Worm (Caenorhabditis elegans) whole organism, L4 larva: ENCODE data around the gene fipr-2.

Source experiments
- F10B5.3 ChIP-seq: sonication (generic microtip); optimal IDR thresholded peaks from 2 replicates; lab custom pipeline; 2016; ENCODE audit warnings: mild to moderate bottlenecking, missing genetic modification characterization, missing compliant biosample characterization
- F44E2.7 ChIP-seq: fragments of 200-800 bp; sonication (Bioruptor generic); IDR thresholded peaks from 2 replicates; pipeline ENCODE4 v2.1.2; 2022; ENCODE audit warnings: missing genetic modification characterization, missing compliant biosample characterization
- Y48G9A.11 ChIP-seq: fragments of 200-800 bp; sonication (Bioruptor generic); IDR thresholded peaks from 2 replicates; pipeline ENCODE4 v1.3.6; 2022; ENCODE audit warnings: missing genetic modification reagents, missing genetic modification characterization, missing compliant biosample characterization
- aha-1 ChIP-seq: fragments of 150-350 bp; peaks from one replicate; lab custom pipeline; 2014; ENCODE audit warnings: missing biosample characterization, missing genetic modification characterization
- aly-2 ChIP-seq: sonication (generic microtip); optimal IDR thresholded peaks from 2 replicates; lab custom pipeline; 2018; ENCODE audit warnings: missing biosample characterization, missing genetic modification characterization
- ama-1 ChIP-seq: fragments of 150-350 bp; optimal IDR thresholded peaks from 2 replicates; lab custom pipeline; 2014; ENCODE audit warnings: inconsistent platforms, mixed read lengths
- ceh-82 ChIP-seq: sonication (generic microtip); optimal IDR thresholded peaks from 2 replicates; lab custom pipeline; 2017; ENCODE audit warnings: missing biosample characterization, missing genetic modification characterization
- daf-8 ChIP-seq: fragments of 200-800 bp; sonication (Bioruptor generic); IDR thresholded peaks from 2 replicates; pipeline ENCODE4 v1.3.6; 2022; ENCODE audit warnings: missing genetic modification characterization, missing compliant biosample characterization
- dmd-8 ChIP-seq: fragments of 200-800 bp; sonication (Bioruptor generic); IDR thresholded peaks from 2 replicates; pipeline ENCODE4 v1.3.6; 2022; ENCODE audit warnings: missing genetic modification characterization, missing compliant biosample characterization
- dpl-1 ChIP-seq: fragments of 150-350 bp; optimal IDR thresholded peaks from 2 replicates; lab custom pipeline; 2014; ENCODE audit warnings: missing biosample characterization, missing genetic modification reagents, missing genetic modification characterization
- hif-1 ChIP-seq, 2 experiments: sonication (generic microtip); optimal IDR thresholded peaks; 2 replicates each; lab custom pipeline; 2016 to 2017; ENCODE audit warnings: missing compliant biosample characterization in 2 of 2, missing genetic modification characterization in 2 of 2, missing genetic modification reagents in 2 of 2, missing genotype in 2 of 2, mild to moderate bottlenecking in 1 of 2
- lin-1 ChIP-seq: fragments of 200-800 bp; sonication (Bioruptor generic); IDR thresholded peaks from 2 replicates; pipeline ENCODE4 v1.3.6; 2022; ENCODE audit warnings: missing genetic modification reagents, missing genetic modification characterization, missing compliant biosample characterization
- lin-15B ChIP-seq: fragments of 150-350 bp; sonication (generic microtip); optimal IDR thresholded peaks from 3 replicates; lab custom pipeline; 2014; ENCODE audit warnings: missing biosample characterization, missing genetic modification characterization
- lin-38 ChIP-seq: fragments of 200-800 bp; sonication (Bioruptor generic); IDR thresholded peaks from 2 replicates; pipeline ENCODE4 v1.3.6; 2022; ENCODE audit warnings: missing genetic modification reagents, missing genetic modification characterization, missing compliant biosample characterization
- lir-3 ChIP-seq: sonication (generic microtip); optimal IDR thresholded peaks from 2 replicates; lab custom pipeline; 2016; ENCODE audit warnings: mild to moderate bottlenecking, missing genetic modification characterization, missing compliant biosample characterization
- lsy-2 ChIP-seq, 2 experiments: fragments of 150-350 bp in 1 of 2; sonication (generic microtip) in 1 of 2; optimal IDR thresholded peaks; 2 replicates each; lab custom pipeline; 2014 to 2017; ENCODE audit warnings: missing biosample characterization in 2 of 2, missing genetic modification characterization in 2 of 2
- mdl-1 ChIP-seq, 2 experiments: fragments of 150-350 bp in 1 of 2; sonication (generic microtip) in 1 of 2; optimal IDR thresholded peaks; 2 replicates each; lab custom pipeline; 2014 to 2017; ENCODE audit warnings: missing biosample characterization in 2 of 2, missing genetic modification characterization in 2 of 2
- mdt-29 ChIP-seq: fragments of 200-800 bp; sonication (Bioruptor generic); IDR thresholded peaks from 2 replicates; pipeline ENCODE4 v1.3.6; 2022; ENCODE audit warnings: missing genetic modification reagents, missing genetic modification characterization, missing compliant biosample characterization
- nhr-10 ChIP-seq: fragments of 150-350 bp; optimal IDR thresholded peaks from 2 replicates; lab custom pipeline; 2014; ENCODE audit warnings: missing biosample characterization, missing genetic modification characterization
- nhr-102 ChIP-seq: sonication (generic microtip); optimal IDR thresholded peaks from 2 replicates; lab custom pipeline; 2016; ENCODE audit warnings: mild to moderate bottlenecking, missing genetic modification characterization, moderate library complexity, missing compliant biosample characterization
- nhr-41 ChIP-seq: fragments of 200-800 bp; sonication (Bioruptor generic); IDR thresholded peaks from 2 replicates; pipeline ENCODE4 v1.3.6; 2022; ENCODE audit warnings: missing genetic modification reagents, missing genetic modification characterization, missing compliant biosample characterization
- php-3 ChIP-seq: fragments of 200-800 bp; sonication (Bioruptor generic); IDR thresholded peaks from 2 replicates; pipeline ENCODE4 v1.3.6; 2022; ENCODE audit warnings: missing genetic modification reagents, missing genetic modification characterization, missing compliant biosample characterization
- snpc-1.2 ChIP-seq: fragments of 200-800 bp; sonication (Bioruptor generic); IDR thresholded peaks from 2 replicates; pipeline ENCODE4 v1.3.6; 2022; ENCODE audit warnings: missing genetic modification reagents, missing genetic modification characterization, missing compliant biosample characterization
- spr-3 ChIP-seq: fragments of 200-800 bp; sonication (Bioruptor generic); optimal IDR thresholded peaks from 2 replicates; lab custom pipeline; 2018; ENCODE audit warnings: mild to moderate bottlenecking, missing genetic modification characterization, missing compliant biosample characterization
- unc-130 ChIP-seq: sonication (generic microtip); optimal IDR thresholded peaks from 2 replicates; lab custom pipeline; 2016; ENCODE audit warnings: missing genetic modification reagents, missing genetic modification characterization, missing compliant biosample characterization
- unc-62 ChIP-seq, 3 experiments: fragments of 150-350 bp in 1 of 3; sonication (generic microtip); optimal IDR thresholded peaks in 2 of 3; peaks in 1 of 3; 1 replicate in 1 of 3; 2 replicates in 2 of 3; lab custom pipeline; 2014 to 2017; ENCODE audit warnings: missing biosample characterization in 3 of 3, missing genetic modification characterization in 3 of 3, missing genetic modification reagents in 3 of 3, missing genotype in 1 of 3
- vab-7 ChIP-seq: fragments of 200-800 bp; sonication (Bioruptor generic); IDR thresholded peaks from 2 replicates; pipeline ENCODE4 v1.3.6; 2022; ENCODE audit warnings: missing genetic modification reagents, missing genetic modification characterization, missing compliant biosample characterization
- zfp-2 ChIP-seq: sonication (generic microtip); optimal IDR thresholded peaks from 2 replicates; lab custom pipeline; 2016; ENCODE audit warnings: mild to moderate bottlenecking, missing genetic modification characterization, missing compliant biosample characterization

The fipr-2 gene

ce11 chrV:12358347-12358746 lies 6.8 kb upstream of the fipr-2 start, which contains the start of gene F23H12.5:
Gene F23H12.5 (plus strand): TSS chrV:12358647.
- TF ChIP-seq hif-1 (tag; optimal IDR thresholded peaks at IDR 0.05; lab: Kevin White, UChicago) (no peak), nhr-10 (tag; lab: Kevin White, UChicago) (no peak), unc-130 (no peak), ama-1 (lab: Kevin White, UChicago) (no peak), zfp-2 (tag; lab: Kevin White, UChicago) (no peak), dpl-1 (GFP tag; lab: Kevin White, UChicago) (no peak), php-3 (GFP tag; lab: Robert Waterston, UW) (no peak), daf-8 (GFP tag; lab: Robert Waterston, UW) (no peak), lin-1 (GFP tag; lab: Robert Waterston, UW) (no peak), ceh-82 (tag; lab: Kevin White, UChicago) (no peak), dmd-8 (GFP tag; lab: Robert Waterston, UW) (no peak), F10B5.3 (tag; lab: Kevin White, UChicago) (no peak), mdl-1 (tag; optimal IDR thresholded peaks at IDR 0.05; lab: Kevin White, UChicago) (no peak), lsy-2 (tag; optimal IDR thresholded peaks at IDR 0.05; lab: Kevin White, UChicago) (no peak), nhr-102 (no peak), vab-7 (GFP tag; lab: Robert Waterston, UW) (no peak)

- TF ChIP-seq mdt-29 (GFP tag; lab: Robert Waterston, UW) (no peak), hif-1 (tag; optimal IDR thresholded peaks at IDR 0.05; lab: Kevin White, UChicago) (no peak), mdl-1 (tag; optimal IDR thresholded peaks at IDR 0.05; lab: Kevin White, UChicago) (no peak), lin-15B (tag; lab: Kevin White, UChicago) (no peak), ama-1 (lab: Kevin White, UChicago) (no peak), snpc-1.2 (GFP tag; lab: Robert Waterston, UW) (no peak)
Measured at ce11 chrV:12361644-12362043, 3.5 kb upstream of the fipr-2 start, which contains the start of gene fipr-1. Gene fipr-1 (minus strand): TSS chrV:12361744.

ce11 chrV:12369437-12369836 lies 4.3 kb downstream of the fipr-2 start, which contains the start of gene gcy-13:
Gene gcy-13 (minus strand): TSS chrV:12369537.
- TF ChIP-seq spr-3 (GFP tag; lab: Kevin White, UChicago) (no peak), aly-2 (tag; lab: Kevin White, UChicago) (no peak), aha-1 (no peak), lir-3 (tag; lab: Kevin White, UChicago) (no peak), lin-15B (tag; lab: Kevin White, UChicago) (no peak)

ce11 chrV:12371386-12371785 lies 6.2 kb downstream of the fipr-2 start, which contains the start of gene F23H12.7:
Gene F23H12.7 (plus strand): TSS chrV:12371686.
- TF ChIP-seq unc-62 (GFP tag; optimal IDR thresholded peaks at IDR 0.05 in 1 of 2; lab: Kevin White, UChicago) = peak in 1 of 2 experiments; percentile 1
- no peak for TF ChIP-seq unc-62 (tag; optimal IDR thresholded peaks at IDR 0.05; lab: Kevin White, UChicago)
- no peak for TF ChIP-seq daf-8 (GFP tag; lab: Robert Waterston, UW)
- TF ChIP-seq F44E2.7 (GFP tag; lab: Robert Waterston, UW) = no peak

ce11 chrV:12374252-12374651 lies 9.1 kb downstream of the fipr-2 start, which contains the start of gene F23H12.10:
Gene F23H12.10 (minus strand): TSS chrV:12374263.
- peak; percentile 51; the same call in 1 of the 2 replicates for TF ChIP-seq Y48G9A.11 (GFP tag; lab: Robert Waterston, UW)

- no peak for TF ChIP-seq lin-38 (GFP tag; lab: Robert Waterston, UW)
- peak in 1 of 2 experiments; percentile 71 for TF ChIP-seq unc-62 (GFP tag; optimal IDR thresholded peaks at IDR 0.05 in 1 of 2; lab: Kevin White, UChicago)
- no peak for TF ChIP-seq unc-62 (tag; optimal IDR thresholded peaks at IDR 0.05; lab: Kevin White, UChicago)
- no peak for TF ChIP-seq nhr-41 (GFP tag; lab: Robert Waterston, UW)
- peak; percentile 70 for TF ChIP-seq aha-1
Measured at ce11 chrV:12377256-12377655, 12.1 kb downstream of the fipr-2 start, which contains the start of gene K01D12.1. Gene K01D12.1 (plus strand): TSS chrV:12377556.
